Worm (Caenorhabditis elegans): ENCODE results near the gene nhr-133.

DNA sequence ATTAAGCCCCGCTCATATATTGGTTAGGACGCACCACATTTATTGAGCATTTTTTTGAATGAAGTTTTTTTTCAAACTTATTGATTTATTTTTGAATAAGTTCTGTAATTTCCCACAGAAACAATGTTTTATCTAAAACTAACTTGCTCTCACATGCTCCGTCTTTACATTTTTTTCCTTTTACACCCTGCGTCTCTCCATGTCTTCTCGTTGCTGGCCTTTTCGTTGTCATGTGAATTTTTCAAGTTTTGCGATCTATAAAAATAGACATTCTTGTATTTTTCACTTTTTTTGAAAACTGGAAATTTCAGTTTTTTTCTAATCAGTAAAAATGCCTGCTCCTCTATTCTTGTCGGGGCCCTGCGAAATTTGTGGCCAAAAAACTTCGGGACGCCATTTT is 19.0 kb upstream of the nhr-133 start, which contains the start of gene nhr-134:
- TF ChIP-seq nhr-11 (tag; optimal IDR thresholded peaks at IDR 0.05): no peak
- TF ChIP-seq R02D3.7 (tag; optimal IDR thresholded peaks at IDR 0.05): no peak
- TF ChIP-seq unc-62 (GFP tag; optimal IDR thresholded peaks at IDR 0.05): no peak
- TF ChIP-seq nhr-77 (tag; optimal IDR thresholded peaks at IDR 0.05): no peak
